Worm (Caenorhabditis elegans): ENCODE data around the gene pck-3.

DNA sequence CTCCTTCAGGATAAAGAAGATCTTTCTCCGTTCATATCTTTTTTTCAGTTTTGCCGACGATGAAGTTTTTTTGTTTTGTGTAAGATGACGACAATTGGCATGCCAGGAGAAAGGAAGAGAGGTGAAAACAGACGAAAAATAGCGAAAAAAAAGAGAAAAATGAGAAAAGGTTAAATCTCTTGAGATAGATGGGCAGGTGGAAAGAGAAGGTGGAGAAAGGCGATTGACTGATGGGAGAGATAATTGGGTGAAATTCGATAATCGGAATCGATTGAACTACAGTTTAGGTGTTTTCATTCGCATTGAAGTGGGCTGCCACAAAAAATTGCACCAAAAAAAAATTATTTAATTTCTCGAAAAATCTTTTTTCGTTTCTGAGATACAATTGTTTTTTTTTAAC lies 44.2 kb downstream of the pck-3 start:
- TF ChIP-seq nhr-11 (tag; optimal IDR thresholded peaks at IDR 0.05): no peak
- no peak for TF ChIP-seq elt-1 (tag; optimal IDR thresholded peaks at IDR 0.05)
- TF ChIP-seq ama-1 (optimal IDR thresholded peaks at IDR 0.05): no peak
- no peak for TF ChIP-seq unc-39 (tag; optimal IDR thresholded peaks at IDR 0.05)
- no peak for TF ChIP-seq elt-3 (tag; optimal IDR thresholded peaks at IDR 0.05)
- no peak for TF ChIP-seq ZK546.5 (tag; optimal IDR thresholded peaks at IDR 0.05)
- TF ChIP-seq nhr-28 (tag; optimal IDR thresholded peaks at IDR 0.05): no peak
- no peak for TF ChIP-seq R02D3.7 (tag; optimal IDR thresholded peaks at IDR 0.05)
- no peak for TF ChIP-seq fkh-2 (tag; optimal IDR thresholded peaks at IDR 0.05)
- no peak for TF ChIP-seq ztf-11 (tag; optimal IDR thresholded peaks at IDR 0.05)
- peak; percentile 22 for TF ChIP-seq lin-15B (tag; optimal IDR thresholded peaks at IDR 0.05)
- TF ChIP-seq mdl-1 (tag; optimal IDR thresholded peaks at IDR 0.05): no peak
- TF ChIP-seq lin-39 (tag; optimal IDR thresholded peaks at IDR 0.05): no peak

Measured in whole organism, L3 larva.